Fruit fly (Drosophila melanogaster) whole organism, prepupa: ENCODE measurements around the gene VhaM9.7-b.

Experiments used
- Blimp-1 ChIP-seq: fragments of 200-800 bp; sonication (Bioruptor generic); optimal IDR thresholded peaks from 3 replicates; lab custom pipeline; 2017; ENCODE audit warnings: missing biosample characterization, missing genetic modification characterization, mild to moderate bottlenecking, moderate library complexity, missing genetic modification reagents
- CG10631 ChIP-seq: fragments of 200-800 bp; sonication (Bioruptor generic); optimal IDR thresholded peaks from 2 replicates; lab custom pipeline; 2016; ENCODE audit warnings: missing biosample characterization, missing genetic modification characterization
- CG10669 ChIP-seq: fragments of 200-800 bp; sonication (Bioruptor generic); optimal IDR thresholded peaks from 3 replicates; lab custom pipeline; 2018; ENCODE audit warnings: missing biosample characterization, mild to moderate bottlenecking, missing genetic modification characterization, moderate library complexity
- CG15336 ChIP-seq: fragments of 200-800 bp; sonication (Bioruptor generic); IDR thresholded peaks from 2 replicates; pipeline ENCODE4 v1.3.6; 2022; ENCODE audit warnings: missing biosample characterization, missing genetic modification characterization
- CG16779 ChIP-seq: fragments of 200-800 bp; sonication (Bioruptor generic); optimal IDR thresholded peaks from 3 replicates; lab custom pipeline; 2017; ENCODE audit warnings: missing biosample characterization, mild to moderate bottlenecking, missing genetic modification characterization
- CG3032 ChIP-seq: fragments of 200-800 bp; optimal IDR thresholded peaks from 2 replicates; lab custom pipeline; 2019; ENCODE audit warnings: missing biosample characterization, mild to moderate bottlenecking, missing genetic modification characterization, moderate library complexity
- CG34406 ChIP-seq: fragments of 200-800 bp; sonication (Bioruptor generic); optimal IDR thresholded peaks from 3 replicates; lab custom pipeline; 2016; ENCODE audit warnings: missing biosample characterization, missing genetic modification characterization
- CG3919 ChIP-seq: fragments of 200-800 bp; sonication (Bioruptor generic); optimal IDR thresholded peaks from 3 replicates; lab custom pipeline; 2016; ENCODE audit warnings: missing biosample characterization, missing genetic modification characterization
- CG4318 ChIP-seq: fragments of 200-800 bp; sonication (Bioruptor generic); optimal IDR thresholded peaks from 3 replicates; lab custom pipeline; 2017; ENCODE audit warnings: missing biosample characterization, mild to moderate bottlenecking, missing genetic modification characterization
- CG6792 ChIP-seq: fragments of 200-800 bp; sonication (Bioruptor generic); optimal IDR thresholded peaks from 3 replicates; lab custom pipeline; 2016; ENCODE audit warnings: missing biosample characterization, missing genetic modification characterization
- CG6808 ChIP-seq: fragments of 200-800 bp; sonication (Bioruptor generic); optimal IDR thresholded peaks from 3 replicates; lab custom pipeline; 2017; ENCODE audit warnings: missing biosample characterization, missing genetic modification characterization, mild to moderate bottlenecking, moderate library complexity, missing genetic modification reagents
- CG6854 ChIP-seq: fragments of 200-800 bp; sonication (Bioruptor generic); optimal IDR thresholded peaks from 2 replicates; lab custom pipeline; 2017; ENCODE audit warnings: missing biosample characterization, mild to moderate bottlenecking, missing genetic modification characterization
- CG7368 ChIP-seq: fragments of 200-800 bp; sonication (Bioruptor generic); optimal IDR thresholded peaks from 3 replicates; lab custom pipeline; 2016; ENCODE audit warnings: missing biosample characterization, missing genetic modification characterization
- CG8119 ChIP-seq: fragments of 200-800 bp; sonication (Bioruptor generic); IDR thresholded peaks from 3 replicates; pipeline ENCODE4 v1.3.6; 2022; ENCODE audit warnings: missing biosample characterization, missing genetic modification characterization
- CG8319 ChIP-seq: fragments of 200-800 bp; sonication (Bioruptor generic); optimal IDR thresholded peaks from 3 replicates; lab custom pipeline; 2016; ENCODE audit warnings: missing biosample characterization, missing genetic modification characterization
- CG8632 ChIP-seq: fragments of 200-800 bp; sonication (Bioruptor generic); optimal IDR thresholded peaks from 3 replicates; lab custom pipeline; 2016; ENCODE audit warnings: missing biosample characterization, missing genetic modification characterization
- CG9139 ChIP-seq: fragments of 200-800 bp; sonication (Bioruptor generic); optimal IDR thresholded peaks from 3 replicates; lab custom pipeline; 2017; ENCODE audit warnings: missing biosample characterization, mild to moderate bottlenecking, missing genetic modification characterization
- Eip75B ChIP-seq: fragments of 200-800 bp; sonication (Bioruptor generic); optimal IDR thresholded peaks from 3 replicates; lab custom pipeline; 2016; ENCODE audit warnings: missing biosample characterization, missing genetic modification characterization
- Eip78C ChIP-seq: fragments of 200-800 bp; sonication (Bioruptor generic); peaks from one replicate; lab custom pipeline; 2016; ENCODE audit warnings: missing biosample characterization, missing genetic modification characterization
- Ets96B ChIP-seq: fragments of 200-800 bp; optimal IDR thresholded peaks from 2 replicates; lab custom pipeline; 2019; ENCODE audit warnings: missing biosample characterization, mild to moderate bottlenecking, missing genetic modification characterization, moderate library complexity
- Hr39 ChIP-seq: fragments of 200-800 bp; sonication (Bioruptor generic); optimal IDR thresholded peaks from 2 replicates; lab custom pipeline; 2016; ENCODE audit warnings: missing biosample characterization, missing genetic modification characterization
- Hr4 ChIP-seq: fragments of 200-800 bp; sonication (Bioruptor generic); optimal IDR thresholded peaks from 3 replicates; lab custom pipeline; 2016; ENCODE audit warnings: missing biosample characterization, missing genetic modification characterization
- Lpt ChIP-seq: fragments of 200-800 bp; sonication (Bioruptor generic); optimal IDR thresholded peaks from 3 replicates; lab custom pipeline; 2016; ENCODE audit warnings: missing biosample characterization, missing genetic modification characterization
- Met ChIP-seq: fragments of 200-800 bp; sonication (Bioruptor generic); optimal IDR thresholded peaks from 3 replicates; lab custom pipeline; 2016; ENCODE audit warnings: missing biosample characterization, missing genetic modification characterization
- OdsH ChIP-seq: fragments of 200-800 bp; sonication (Bioruptor generic); optimal IDR thresholded peaks from 3 replicates; lab custom pipeline; 2016; ENCODE audit warnings: missing biosample characterization, missing genetic modification characterization
- Smox ChIP-seq: fragments of 200-800 bp; sonication (Bioruptor generic); optimal IDR thresholded peaks from 3 replicates; lab custom pipeline; 2016; ENCODE audit warnings: missing biosample characterization, missing genetic modification characterization
- Sox14 ChIP-seq: fragments of 200-800 bp; sonication (Bioruptor generic); optimal IDR thresholded peaks from 3 replicates; lab custom pipeline; 2016; ENCODE audit warnings: missing biosample characterization, missing genetic modification characterization
- Sox15 ChIP-seq: fragments of 200-800 bp; sonication (Bioruptor generic); optimal IDR thresholded peaks from 3 replicates; lab custom pipeline; 2016; ENCODE audit warnings: missing biosample characterization, missing genetic modification characterization
- achi ChIP-seq: fragments of 200-800 bp; sonication (Bioruptor generic); optimal IDR thresholded peaks from 3 replicates; lab custom pipeline; 2016; ENCODE audit warnings: missing biosample characterization, missing genetic modification characterization
- acj6 ChIP-seq: fragments of 200-800 bp; sonication (Bioruptor generic); optimal IDR thresholded peaks from 3 replicates; lab custom pipeline; 2016; ENCODE audit warnings: missing biosample characterization, missing genetic modification characterization
- cyc ChIP-seq: fragments of 200-800 bp; sonication (Bioruptor generic); optimal IDR thresholded peaks from 3 replicates; lab custom pipeline; 2016; ENCODE audit warnings: missing biosample characterization, missing genetic modification characterization
- dac ChIP-seq: fragments of 200-800 bp; sonication (Bioruptor generic); optimal IDR thresholded peaks from 2 replicates; lab custom pipeline; 2017; ENCODE audit warnings: missing biosample characterization, mild to moderate bottlenecking, missing genetic modification characterization
- dsx ChIP-seq: fragments of 200-800 bp; optimal IDR thresholded peaks from 3 replicates; lab custom pipeline; 2019; ENCODE audit warnings: missing biosample characterization, mild to moderate bottlenecking, missing genetic modification characterization, moderate library complexity; ENCODE audit not compliant: poor library complexity, severe bottlenecking
- eg ChIP-seq: fragments of 200-800 bp; sonication (Bioruptor generic); IDR thresholded peaks from 3 replicates; pipeline ENCODE4 v1.3.6; 2022; ENCODE audit warnings: missing biosample characterization, missing genetic modification characterization
- esn ChIP-seq: fragments of 200-800 bp; sonication (Bioruptor generic); optimal IDR thresholded peaks from 2 replicates; lab custom pipeline; 2016; ENCODE audit warnings: missing biosample characterization, mild to moderate bottlenecking, missing genetic modification characterization, moderate library complexity
- fd59A ChIP-seq: fragments of 200-800 bp; sonication (Bioruptor generic); optimal IDR thresholded peaks from 2 replicates; lab custom pipeline; 2017; ENCODE audit warnings: missing biosample characterization, mild to moderate bottlenecking, missing genetic modification characterization, missing genetic modification reagents
- fkh ChIP-seq: fragments of 200-800 bp; sonication (Bioruptor generic); optimal IDR thresholded peaks from 3 replicates; lab custom pipeline; 2017; ENCODE audit warnings: missing biosample characterization, mild to moderate bottlenecking, missing genetic modification characterization, moderate library complexity
- salr ChIP-seq, 2 experiments: fragments of 200-800 bp; sonication (Bioruptor generic); optimal IDR thresholded peaks; 3 replicates each; lab custom pipeline; 2016 to 2018; ENCODE audit warnings: missing biosample characterization in 2 of 2, missing genetic modification characterization in 2 of 2, mild to moderate bottlenecking in 1 of 2
- ss ChIP-seq, 2 experiments: fragments of 200-800 bp; sonication (Bioruptor generic); optimal IDR thresholded peaks; 2 replicates in 1 of 2; 3 replicates in 1 of 2; lab custom pipeline; 2017 to 2018; ENCODE audit warnings: mild to moderate bottlenecking in 2 of 2, missing biosample characterization in 2 of 2, missing genetic modification characterization in 2 of 2, moderate library complexity in 1 of 2
- svp ChIP-seq: fragments of 200-800 bp; sonication (Bioruptor generic); peaks from one replicate; lab custom pipeline; 2016; ENCODE audit warnings: missing biosample characterization, missing genetic modification characterization
- topi ChIP-seq: fragments of 200-800 bp; sonication (Bioruptor generic); optimal IDR thresholded peaks from 3 replicates; lab custom pipeline; 2016; ENCODE audit warnings: missing biosample characterization, missing genetic modification characterization
- vri ChIP-seq: fragments of 200-800 bp; sonication (Bioruptor generic); optimal IDR thresholded peaks from 3 replicates; lab custom pipeline; 2016; ENCODE audit warnings: missing biosample characterization, mild to moderate bottlenecking, missing genetic modification characterization

The VhaM9.7-b gene

DNA sequence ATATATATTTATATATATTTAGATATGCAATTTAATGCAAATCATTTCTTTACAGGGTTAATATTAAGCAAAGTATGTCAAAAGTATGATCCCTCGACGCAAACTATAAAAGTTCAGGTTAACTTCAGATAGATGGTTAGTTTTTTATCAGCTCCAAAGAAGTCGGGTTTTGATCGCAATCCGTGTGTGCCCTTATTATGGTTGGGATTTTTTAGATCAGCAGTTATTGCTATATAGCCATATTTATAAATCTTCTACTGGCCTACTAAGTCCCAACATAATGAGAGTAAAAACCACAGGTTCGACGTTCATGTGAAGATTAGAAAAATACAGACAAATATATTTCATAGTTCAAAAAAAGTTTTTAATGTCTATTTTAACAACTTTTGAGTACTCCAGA is 34.2 kb downstream of the VhaM9.7-b start, which contains the start of gene EMC10:
EMC10 (plus strand) TSS at position 301 of the 400 bp plus-strand sequence.
- TF ChIP-seq Met = no peak
- TF ChIP-seq CG6808 (GFP tag; lab: Kevin White, UChicago) = no peak
- no peak for TF ChIP-seq Hr4 (GFP tag; lab: Kevin White, UChicago)
- no peak for TF ChIP-seq eg (GFP tag; lab: Robert Waterston, UW)
- no peak for TF ChIP-seq CG3919 (GFP tag; lab: Kevin White, UChicago)
- no peak for TF ChIP-seq salr (GFP tag; optimal IDR thresholded peaks at IDR 0.05; lab: Kevin White, UChicago)
- TF ChIP-seq Eip78C (GFP tag; lab: Kevin White, UChicago) = no peak
- TF ChIP-seq dac = no peak
- TF ChIP-seq CG10669 (GFP tag; lab: Kevin White, UChicago) = no peak
- no peak for TF ChIP-seq Ets96B (tag; lab: Kevin White, UChicago)
- no peak for TF ChIP-seq Blimp-1
- TF ChIP-seq CG8119 = no peak

DNA sequence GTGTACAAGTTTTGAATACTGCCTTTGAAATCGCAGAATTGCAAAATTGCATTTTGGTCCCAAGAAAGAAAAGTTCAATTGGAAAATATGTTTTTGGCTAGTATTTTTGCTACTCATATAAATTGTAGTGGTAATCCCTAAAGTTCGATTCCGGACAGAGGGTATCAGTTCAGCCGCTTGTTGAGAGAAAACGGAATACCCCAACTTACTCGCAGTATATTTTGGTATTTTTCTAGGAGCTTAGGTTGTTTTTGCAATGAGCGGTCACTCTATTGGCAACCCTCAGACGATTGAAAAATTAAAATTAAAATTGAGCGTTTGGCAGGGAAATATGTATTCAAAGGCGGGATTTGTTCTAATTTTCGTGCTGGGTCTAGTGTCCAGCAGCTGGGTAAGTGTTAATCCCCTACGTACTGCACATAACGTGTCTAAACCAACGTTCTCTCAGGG is 34.7 kb downstream of the VhaM9.7-b start:
- TF ChIP-seq esn (GFP tag; lab: Kevin White, UChicago) (peak; percentile 27), CG8319 (no peak), acj6 (GFP tag; lab: Kevin White, UChicago) (no peak)

DNA sequence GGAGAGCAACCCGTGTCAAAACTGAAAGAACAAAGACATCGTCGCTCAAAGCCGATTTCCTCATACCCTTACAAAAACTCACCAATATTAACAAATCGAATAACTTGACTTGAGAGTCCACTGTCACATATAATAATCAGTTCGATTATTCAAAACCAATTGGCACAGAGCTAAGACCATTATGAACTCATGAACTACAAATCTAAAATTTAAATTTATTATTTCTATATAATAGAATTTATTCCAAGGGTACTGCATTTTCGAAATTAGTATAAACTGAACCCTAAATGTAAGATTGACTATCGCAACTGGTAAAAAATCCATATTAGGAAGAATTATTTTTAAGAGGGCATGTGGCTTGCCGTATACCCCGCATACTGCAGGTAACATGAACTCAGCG is 42.3 kb downstream of the VhaM9.7-b start:
- TF ChIP-seq Smox (GFP tag; lab: Kevin White, UChicago) = peak; percentile 27
- TF ChIP-seq OdsH = peak; percentile 38
- TF ChIP-seq CG6854 (GFP tag; lab: Kevin White, UChicago) = no peak
- no peak for TF ChIP-seq CG8119
- TF ChIP-seq Ets96B (tag; lab: Kevin White, UChicago) = peak; percentile 28
- TF ChIP-seq Sox15 (GFP tag; lab: Kevin White, UChicago) = peak; percentile 35
- no peak for TF ChIP-seq dac
- no peak for TF ChIP-seq CG8319
- no peak for TF ChIP-seq vri
- no peak for TF ChIP-seq CG15336 (GFP tag; lab: Robert Waterston, UW)
- TF ChIP-seq CG6792 (GFP tag; lab: Kevin White, UChicago) = peak; percentile 10
- TF ChIP-seq CG16779 = no peak
- TF ChIP-seq Lpt = no peak
- peak; percentile 17 for TF ChIP-seq CG3032 (tag; lab: Kevin White, UChicago)
- peak; percentile 1 for TF ChIP-seq Eip75B
- peak; percentile 28 for TF ChIP-seq Met
- peak; percentile 31 for TF ChIP-seq CG8632 (GFP tag; lab: Kevin White, UChicago)
- peak; percentile 55 for TF ChIP-seq esn (GFP tag; lab: Kevin White, UChicago)
- TF ChIP-seq Sox14 (GFP tag; lab: Kevin White, UChicago) = no peak
- TF ChIP-seq CG10631 = peak; percentile 24
- no peak for TF ChIP-seq fkh (GFP tag; lab: Kevin White, UChicago)
- TF ChIP-seq CG34406 (GFP tag; lab: Kevin White, UChicago) = peak; percentile 11
- TF ChIP-seq Eip78C (GFP tag; lab: Kevin White, UChicago) = peak; percentile 81
- TF ChIP-seq CG7368 (GFP tag; lab: Kevin White, UChicago) = no peak
- TF ChIP-seq eg (GFP tag; lab: Robert Waterston, UW) = no peak
- TF ChIP-seq ss (GFP tag; optimal IDR thresholded peaks at IDR 0.05; lab: Kevin White, UChicago) = peak in 1 of 2 experiments; percentile 7
- TF ChIP-seq CG10669 (GFP tag; lab: Kevin White, UChicago) = peak; percentile 29
- peak; percentile 74 for TF ChIP-seq svp
- TF ChIP-seq CG9139 (GFP tag; lab: Kevin White, UChicago) = peak; percentile 3
- peak; percentile 3 for TF ChIP-seq fd59A (GFP tag; lab: Kevin White, UChicago)
- peak; percentile 2 for TF ChIP-seq CG3919 (GFP tag; lab: Kevin White, UChicago)
- no peak for TF ChIP-seq Hr39
- no peak for TF ChIP-seq dsx (GFP tag; lab: Kevin White, UChicago)
- no peak for TF ChIP-seq Blimp-1
- TF ChIP-seq salr (GFP tag; optimal IDR thresholded peaks at IDR 0.05; lab: Kevin White, UChicago) = peak in 1 of 2 experiments; percentile 3
- no peak for TF ChIP-seq CG4318 (GFP tag; lab: Kevin White, UChicago)
- TF ChIP-seq achi (GFP tag; lab: Kevin White, UChicago) = peak; percentile 4
- TF ChIP-seq CG6808 (GFP tag; lab: Kevin White, UChicago) = peak; percentile 29
- TF ChIP-seq cyc (GFP tag; lab: Kevin White, UChicago) = no peak
- TF ChIP-seq topi (GFP tag; lab: Kevin White, UChicago) = peak; percentile 34
